Fruit fly (Drosophila melanogaster): ENCODE results near the gene spg.

spg gene

dm6 chr3R:28844611-28845376 is at the start of gene spg, which contains the start of gene Apc:
TSS of gene spg (plus strand) at chr3R:28845270.
TSS of gene Apc (minus strand) at chr3R:28844748.
- TF ChIP-seq h (optimal IDR thresholded peaks at IDR 0.05), result no peak
- TF ChIP-seq Myc (optimal IDR thresholded peaks at IDR 0.05), result no peak
- no peak for TF ChIP-seq ttk (optimal IDR thresholded peaks at IDR 0.05)
- TF ChIP-seq psq (optimal IDR thresholded peaks at IDR 0.05), result no peak
- TF ChIP-seq Sin3A (optimal IDR thresholded peaks at IDR 0.05), result no peak
- TF ChIP-seq insv (optimal IDR thresholded peaks at IDR 0.05), result no peak

DNA sequence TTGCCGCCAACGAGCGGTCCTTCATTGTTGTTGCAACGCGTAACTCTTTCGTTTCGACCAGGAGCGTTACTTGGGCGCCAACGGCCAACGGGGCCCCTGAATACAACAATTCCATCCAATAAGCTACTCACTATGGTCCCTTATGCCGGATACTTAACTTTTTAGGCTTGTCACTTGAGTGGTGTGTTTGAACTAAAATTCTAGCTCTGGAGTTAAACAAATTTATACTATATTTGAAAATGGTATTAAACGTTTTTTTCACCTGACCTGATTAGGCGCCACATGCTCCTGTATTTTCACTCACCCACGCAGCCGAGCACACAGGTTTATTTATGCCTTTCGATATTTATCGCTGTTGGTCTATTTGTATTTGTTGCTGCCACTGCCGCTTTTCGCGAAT is 39.9 kb upstream of the spg start:
- TF ChIP-seq h (optimal IDR thresholded peaks at IDR 0.05) (no peak), psq (optimal IDR thresholded peaks at IDR 0.05) (no peak), Sin3A (optimal IDR thresholded peaks at IDR 0.05) (no peak), Myc (optimal IDR thresholded peaks at IDR 0.05) (no peak), insv (optimal IDR thresholded peaks at IDR 0.05) (no peak), ttk (optimal IDR thresholded peaks at IDR 0.05) (no peak)

DNA sequence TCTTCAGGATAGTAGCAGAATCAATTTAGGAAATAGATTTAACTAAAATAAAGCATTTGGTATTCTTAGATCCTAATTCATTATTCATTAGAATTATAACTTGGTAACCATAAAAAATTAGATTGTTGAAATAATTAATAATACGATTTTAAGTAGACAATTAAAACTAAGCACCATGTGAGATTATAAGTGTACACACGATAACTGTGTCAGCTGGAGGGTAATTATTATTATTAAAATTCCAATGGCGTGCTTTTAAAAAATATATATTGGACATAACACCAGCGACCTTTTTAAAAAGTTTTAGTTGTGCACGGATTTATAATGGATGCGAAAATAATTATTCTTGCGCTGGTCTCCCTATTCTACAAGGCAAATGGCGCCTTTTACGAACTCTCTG is 38.7 kb upstream of the spg start, which contains the start of gene CheB98a:
Gene CheB98a, plus strand, starts transcription at position 301 of the 400 bp plus-strand sequence.
- TF ChIP-seq Sin3A (optimal IDR thresholded peaks at IDR 0.05) (no peak), ttk (optimal IDR thresholded peaks at IDR 0.05) (no peak), Myc (optimal IDR thresholded peaks at IDR 0.05) (no peak), insv (optimal IDR thresholded peaks at IDR 0.05) (no peak), h (optimal IDR thresholded peaks at IDR 0.05) (no peak), psq (optimal IDR thresholded peaks at IDR 0.05) (no peak)

DNA sequence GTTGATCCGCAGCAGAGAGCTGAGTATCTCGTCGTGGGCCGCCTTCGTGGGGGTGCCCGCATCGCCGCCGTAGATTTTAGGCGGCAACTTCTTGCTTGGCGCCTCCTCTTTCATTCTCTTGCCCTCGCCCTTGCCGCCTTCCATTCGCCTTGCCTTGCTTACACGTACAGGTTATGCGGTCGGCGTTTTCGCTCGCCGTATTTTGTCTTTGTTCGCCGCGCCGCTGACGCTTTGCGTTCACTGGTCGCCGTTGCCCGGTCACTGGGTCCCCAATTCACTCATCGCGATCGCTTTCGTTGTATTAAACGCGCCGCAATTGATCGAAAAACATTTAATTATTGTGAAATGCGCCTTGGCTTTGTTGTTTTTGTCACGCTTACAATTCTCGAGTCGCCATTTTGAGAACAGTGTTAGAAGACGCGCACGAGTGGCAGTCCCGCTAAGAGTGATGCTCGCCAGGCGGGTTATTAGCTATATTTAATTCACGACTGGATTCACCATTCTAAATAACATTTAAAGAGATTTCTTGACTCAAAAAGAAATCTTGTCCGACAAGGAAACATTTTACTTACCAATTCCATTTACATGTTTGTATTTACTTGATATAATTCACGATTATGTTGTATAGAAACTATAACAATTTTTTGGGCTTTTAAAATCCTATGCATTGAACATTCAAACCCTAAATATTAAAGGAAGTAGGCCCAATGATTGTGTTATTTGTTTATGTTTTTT is 34.0 kb upstream of the spg start, which contains the start of gene wdn:
Gene wdn, minus strand, starts transcription at position 396 of the 735 bp plus-strand sequence.
- TF ChIP-seq insv (optimal IDR thresholded peaks at IDR 0.05), result no peak
- no peak for TF ChIP-seq Myc (optimal IDR thresholded peaks at IDR 0.05)
- TF ChIP-seq Sin3A (optimal IDR thresholded peaks at IDR 0.05), result no peak
- no peak for TF ChIP-seq h (optimal IDR thresholded peaks at IDR 0.05)
- no peak for TF ChIP-seq psq (optimal IDR thresholded peaks at IDR 0.05)
- no peak for TF ChIP-seq ttk (optimal IDR thresholded peaks at IDR 0.05)

dm6 chr3R:28811677-28812465 is 33.2 kb upstream of the spg start, which contains the start of gene Prp39:
TSS of gene Prp39 (plus strand) at chr3R:28812102.
- no peak for TF ChIP-seq h (optimal IDR thresholded peaks at IDR 0.05)
- TF ChIP-seq Sin3A (optimal IDR thresholded peaks at IDR 0.05), result no peak
- TF ChIP-seq ttk (optimal IDR thresholded peaks at IDR 0.05), result no peak
- TF ChIP-seq Myc (optimal IDR thresholded peaks at IDR 0.05), result no peak
- TF ChIP-seq insv (optimal IDR thresholded peaks at IDR 0.05), result no peak
- no peak for TF ChIP-seq psq (optimal IDR thresholded peaks at IDR 0.05)

- TF ChIP-seq Myc (optimal IDR thresholded peaks at IDR 0.05), result no peak
- no peak for TF ChIP-seq Sin3A (optimal IDR thresholded peaks at IDR 0.05)
- TF ChIP-seq insv (optimal IDR thresholded peaks at IDR 0.05), result no peak
- TF ChIP-seq h (optimal IDR thresholded peaks at IDR 0.05), result no peak
- no peak for TF ChIP-seq psq (optimal IDR thresholded peaks at IDR 0.05)
Observed at dm6 chr3R:28819555-28820305, 25.3 kb upstream of the spg start, which contains the start of the genes CG1523 and CG1647. TSS of gene CG1523 (minus strand) at chr3R:28819668. TSS of gene CG1647 (plus strand) at chr3R:28820221.

dm6 chr3R:28827222-28827621 is 17.8 kb upstream of the spg start:
- TF ChIP-seq psq (optimal IDR thresholded peaks at IDR 0.05), result no peak

- TF ChIP-seq Sin3A (optimal IDR thresholded peaks at IDR 0.05), result no peak
- no peak for TF ChIP-seq h (optimal IDR thresholded peaks at IDR 0.05)
Observed at dm6 chr3R:28829328-28829916, 15.6 kb upstream of the spg start.

DNA sequence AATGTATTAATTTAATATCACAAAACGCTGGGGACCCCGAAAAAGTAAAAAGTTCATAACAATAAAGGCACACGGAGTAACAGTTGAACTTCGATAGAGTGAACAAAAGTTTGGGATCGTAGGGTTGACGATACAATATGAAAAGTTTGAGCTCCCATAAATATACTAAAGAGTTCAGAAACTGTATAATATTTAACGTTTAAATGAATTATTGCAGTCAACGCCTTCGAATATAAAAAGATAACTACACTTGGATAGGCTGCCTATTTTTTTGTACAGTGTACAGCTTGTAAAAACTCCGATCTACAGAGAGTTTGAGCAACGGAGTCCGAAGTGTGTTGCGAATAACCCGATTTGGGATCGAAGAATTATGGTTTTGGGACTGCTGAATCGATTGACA is 14.3 kb upstream of the spg start:
- TF ChIP-seq ttk (optimal IDR thresholded peaks at IDR 0.05) (no peak), Sin3A (optimal IDR thresholded peaks at IDR 0.05) (no peak), psq (optimal IDR thresholded peaks at IDR 0.05) (no peak), insv (optimal IDR thresholded peaks at IDR 0.05) (no peak), h (optimal IDR thresholded peaks at IDR 0.05) (no peak), Myc (optimal IDR thresholded peaks at IDR 0.05) (no peak)

DNA sequence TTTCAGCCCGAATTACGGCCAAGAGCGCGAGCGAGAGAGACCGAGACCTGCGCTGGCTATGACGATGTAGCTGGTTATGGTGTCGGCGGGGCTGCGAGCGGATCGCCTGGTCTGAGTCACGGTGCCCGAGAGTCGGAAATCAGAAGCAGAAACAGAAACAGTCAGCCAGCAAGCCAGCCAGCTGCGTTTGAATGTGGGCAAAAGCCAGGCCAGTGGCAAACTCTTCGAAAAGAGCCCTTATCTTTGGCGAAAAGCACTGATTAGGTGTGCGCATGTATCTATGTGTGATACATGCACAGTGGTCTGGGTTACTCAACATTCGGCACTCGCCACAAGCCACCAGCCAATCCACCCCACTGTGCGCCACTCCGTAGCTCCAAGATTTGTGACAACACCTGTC is 13.9 kb upstream of the spg start:
- TF ChIP-seq ttk (optimal IDR thresholded peaks at IDR 0.05) (no peak), Myc (optimal IDR thresholded peaks at IDR 0.05) (no peak), h (optimal IDR thresholded peaks at IDR 0.05) (no peak), insv (optimal IDR thresholded peaks at IDR 0.05) (no peak)

dm6 chr3R:28831626-28832267 is 13.3 kb upstream of the spg start, which contains the start of gene WASp:
TSS of gene WASp (minus strand) at chr3R:28832024.
- TF ChIP-seq Sin3A (optimal IDR thresholded peaks at IDR 0.05) (no peak), h (optimal IDR thresholded peaks at IDR 0.05) (no peak), insv (optimal IDR thresholded peaks at IDR 0.05) (no peak), ttk (optimal IDR thresholded peaks at IDR 0.05) (no peak), psq (optimal IDR thresholded peaks at IDR 0.05) (no peak), Myc (optimal IDR thresholded peaks at IDR 0.05) (no peak)
